Fruit fly (Drosophila melanogaster): ENCODE results near the gene Cpr67Fa1.

- no peak for TF ChIP-seq CTCF (optimal IDR thresholded peaks at IDR 0.05)
- TF ChIP-seq CG8478 (optimal IDR thresholded peaks at IDR 0.05), result no peak
Measured at dm6 chr3L:10840867-10841266, 48.9 kb upstream of the Cpr67Fa1 start.

Measured in S2 (cell line).